Fruit fly (Drosophila melanogaster) whole organism, embryonic: ENCODE data around the gene mRpL12.

Experiments
- CG10209 ChIP-seq: fragments of 200-800 bp; sonication (Bioruptor generic); optimal IDR thresholded peaks from 3 replicates; lab custom pipeline; 2017; ENCODE audit warnings: missing biosample characterization, mild to moderate bottlenecking, missing genetic modification characterization, missing genetic modification reagents
- CG10274 ChIP-seq: fragments of 200-800 bp; sonication (Bioruptor generic); optimal IDR thresholded peaks from 3 replicates; lab custom pipeline; 2017; ENCODE audit warnings: missing biosample characterization, mild to moderate bottlenecking, missing genetic modification characterization
- CG11247 ChIP-seq: fragments of 200-800 bp; sonication (Bioruptor generic); IDR thresholded peaks from 2 replicates; pipeline ENCODE4 v1.3.6; 2022; ENCODE audit warnings: missing biosample characterization, missing genetic modification characterization
- CG11456 ChIP-seq: fragments of 200-800 bp; sonication (Bioruptor generic); IDR thresholded peaks from 3 replicates; pipeline ENCODE4 v1.3.6; 2022; ENCODE audit warnings: missing biosample characterization, missing genetic modification characterization
- CG13424 ChIP-seq: fragments of 200-800 bp; sonication (Bioruptor generic); optimal IDR thresholded peaks from 2 replicates; lab custom pipeline; 2019; ENCODE audit warnings: missing biosample characterization, mild to moderate bottlenecking, missing genetic modification characterization, moderate library complexity
- CG13894 ChIP-seq: fragments of 200-800 bp; sonication (Bioruptor generic); optimal IDR thresholded peaks from 3 replicates; lab custom pipeline; 2018; ENCODE audit warnings: missing biosample characterization, mild to moderate bottlenecking, missing genetic modification characterization, moderate library complexity
- CG14710 ChIP-seq: fragments of 200-800 bp; sonication (Bioruptor generic); optimal IDR thresholded peaks from 3 replicates; lab custom pipeline; 2019; ENCODE audit warnings: missing biosample characterization, mild to moderate bottlenecking, missing genetic modification characterization, moderate library complexity
- CG15601 ChIP-seq: fragments of 200-800 bp; sonication (Bioruptor generic); optimal IDR thresholded peaks from 3 replicates; lab custom pipeline; 2019; ENCODE audit warnings: missing biosample characterization, mild to moderate bottlenecking, missing genetic modification characterization, moderate library complexity
- CG1792 ChIP-seq: fragments of 200-800 bp; sonication (Bioruptor generic); optimal IDR thresholded peaks from 2 replicates; lab custom pipeline; 2016; ENCODE audit warnings: missing biosample characterization, missing genetic modification characterization
- CG18476 ChIP-seq: fragments of 200-800 bp; sonication (Bioruptor generic); optimal IDR thresholded peaks from 2 replicates; lab custom pipeline; 2016; ENCODE audit warnings: missing biosample characterization, mild to moderate bottlenecking, missing genetic modification characterization
- CG2129 ChIP-seq: fragments of 200-800 bp; sonication (Bioruptor generic); IDR thresholded peaks from 2 replicates; pipeline ENCODE4 v1.3.6; 2022; ENCODE audit warnings: missing biosample characterization, missing genetic modification characterization; ENCODE audit not compliant: partially characterized antibody
- CG2678 ChIP-seq: fragments of 200-800 bp; sonication (Bioruptor generic); optimal IDR thresholded peaks from 3 replicates; lab custom pipeline; 2019; ENCODE audit warnings: missing biosample characterization, mild to moderate bottlenecking, missing genetic modification characterization, moderate library complexity
- CG30020 ChIP-seq: fragments of 200-800 bp; optimal IDR thresholded peaks from 2 replicates; lab custom pipeline; 2019; ENCODE audit warnings: missing biosample characterization, mild to moderate bottlenecking, missing genetic modification characterization, moderate library complexity
- CG31441 ChIP-seq: fragments of 200-800 bp; sonication (Bioruptor generic); IDR thresholded peaks from 2 replicates; pipeline ENCODE4 v1.3.6; 2022; ENCODE audit warnings: missing biosample characterization, missing genetic modification characterization
- CG32532 ChIP-seq: fragments of 200-800 bp; sonication (Bioruptor generic); IDR thresholded peaks from 2 replicates; pipeline ENCODE4 v1.3.6; 2022; ENCODE audit warnings: missing biosample characterization, missing genetic modification characterization
- CG34224 ChIP-seq: fragments of 200-800 bp; sonication (Bioruptor generic); IDR thresholded peaks from 3 replicates; pipeline ENCODE4 v1.3.6; 2022; ENCODE audit warnings: missing biosample characterization, missing genetic modification characterization; ENCODE audit not compliant: partially characterized antibody
- CG4282 ChIP-seq: fragments of 200-800 bp; sonication (Bioruptor generic); optimal IDR thresholded peaks from 2 replicates; lab custom pipeline; 2016; ENCODE audit warnings: missing biosample characterization, missing genetic modification characterization
- CG4360 ChIP-seq: fragments of 200-800 bp; sonication (Bioruptor generic); IDR thresholded peaks from 2 replicates; pipeline ENCODE4 v1.3.6; 2022; ENCODE audit warnings: missing biosample characterization, missing genetic modification characterization
- CG6175 ChIP-seq: fragments of 200-800 bp; sonication (Bioruptor generic); IDR thresholded peaks from 3 replicates; pipeline ENCODE4 v1.3.6; 2022; ENCODE audit warnings: missing biosample characterization, missing genetic modification characterization
- CG7372 ChIP-seq: fragments of 200-800 bp; sonication (Bioruptor generic); IDR thresholded peaks from 2 replicates; pipeline ENCODE4 v1.3.6; 2022; ENCODE audit warnings: missing biosample characterization, missing genetic modification characterization
- CG7928 ChIP-seq: fragments of 200-800 bp; sonication (Bioruptor generic); optimal IDR thresholded peaks from 2 replicates; lab custom pipeline; 2017; ENCODE audit warnings: missing biosample characterization, mild to moderate bottlenecking, missing genetic modification characterization
- CG8478 ChIP-seq: fragments of >200 bp; optimal IDR thresholded peaks from 2 replicates; lab custom pipeline; 2018
- CG9797 ChIP-seq: fragments of 200-800 bp; sonication (Bioruptor generic); optimal IDR thresholded peaks from 3 replicates; lab custom pipeline; 2018; ENCODE audit warnings: missing biosample characterization, mild to moderate bottlenecking, missing genetic modification characterization
- D19B ChIP-seq: fragments of 200-800 bp; sonication (Bioruptor generic); optimal IDR thresholded peaks from 2 replicates; lab custom pipeline; 2017; ENCODE audit warnings: missing biosample characterization, mild to moderate bottlenecking, missing genetic modification characterization
- Doc2 ChIP-seq: fragments of 200-800 bp; sonication (Bioruptor generic); IDR thresholded peaks from 2 replicates; pipeline ENCODE4 v1.3.6; 2022; ENCODE audit warnings: missing biosample characterization, missing genetic modification characterization
- Gsc ChIP-seq: fragments of 200-800 bp; sonication (Bioruptor generic); IDR thresholded peaks from 2 replicates; pipeline ENCODE4 v1.3.6; 2022; ENCODE audit warnings: missing biosample characterization, missing genetic modification characterization
- H2.0 ChIP-seq: fragments of 200-800 bp; sonication (Bioruptor generic); IDR thresholded peaks from 2 replicates; pipeline ENCODE4 v1.3.6; 2022; ENCODE audit warnings: missing biosample characterization, missing genetic modification characterization
- HHEX ChIP-seq: fragments of 200-800 bp; sonication (Bioruptor generic); optimal IDR thresholded peaks from 3 replicates; lab custom pipeline; 2017; ENCODE audit warnings: missing biosample characterization, mild to moderate bottlenecking, missing genetic modification characterization, missing genetic modification reagents
- Lhr ChIP-seq: fragments of 200-800 bp; sonication (Bioruptor generic); optimal IDR thresholded peaks from 3 replicates; lab custom pipeline; 2017; ENCODE audit warnings: mild to moderate bottlenecking, missing biosample characterization, missing genetic modification reagents, missing genetic modification characterization
- Max ChIP-seq: fragments of 200-800 bp; sonication (Bioruptor generic); optimal IDR thresholded peaks from 2 replicates; lab custom pipeline; 2016; ENCODE audit warnings: missing biosample characterization, mild to moderate bottlenecking, missing genetic modification characterization
- Mes4 ChIP-seq: fragments of 200-800 bp; sonication (Bioruptor generic); optimal IDR thresholded peaks from 2 replicates; lab custom pipeline; 2016; ENCODE audit warnings: missing biosample characterization, missing genetic modification characterization
- NC2β ChIP-seq: fragments of 200-800 bp; sonication (Bioruptor generic); optimal IDR thresholded peaks from 2 replicates; lab custom pipeline; 2016; ENCODE audit warnings: missing biosample characterization, missing genetic modification characterization
- NfI ChIP-seq: fragments of 200-800 bp; sonication (Bioruptor generic); optimal IDR thresholded peaks from 3 replicates; lab custom pipeline; 2018; ENCODE audit warnings: missing biosample characterization, mild to moderate bottlenecking, missing genetic modification characterization, moderate library complexity
- PHDP ChIP-seq: fragments of 200-800 bp; sonication (Bioruptor generic); optimal IDR thresholded peaks from 3 replicates; lab custom pipeline; 2018; ENCODE audit warnings: missing biosample characterization, mild to moderate bottlenecking, missing genetic modification characterization, moderate library complexity
- Poxn ChIP-seq: fragments of 200-800 bp; sonication (Bioruptor generic); IDR thresholded peaks from 2 replicates; pipeline ENCODE4 v1.3.6; 2022; ENCODE audit warnings: missing biosample characterization, missing genetic modification characterization
- Sox100B ChIP-seq: fragments of 200-800 bp; sonication (Bioruptor generic); optimal IDR thresholded peaks from 3 replicates; lab custom pipeline; 2018; ENCODE audit warnings: missing biosample characterization, mild to moderate bottlenecking, missing genetic modification characterization
- ash1 ChIP-seq: fragments of 200-800 bp; sonication (Bioruptor generic); optimal IDR thresholded peaks from 2 replicates; lab custom pipeline; 2018; ENCODE audit warnings: missing biosample characterization, mild to moderate bottlenecking, missing genetic modification characterization
- bigmax ChIP-seq: fragments of 200-800 bp; sonication (Bioruptor generic); optimal IDR thresholded peaks from 2 replicates; lab custom pipeline; 2018; ENCODE audit warnings: missing biosample characterization, mild to moderate bottlenecking, missing genetic modification characterization
- br ChIP-seq: fragments of >200 bp; optimal IDR thresholded peaks from 2 replicates; lab custom pipeline; 2017
- dati ChIP-seq: fragments of 200-800 bp; sonication (Bioruptor generic); IDR thresholded peaks from 2 replicates; pipeline ENCODE4 v1.3.6; 2022; ENCODE audit warnings: missing biosample characterization, missing genetic modification characterization
- ems ChIP-seq: fragments of 200-800 bp; sonication (Bioruptor generic); optimal IDR thresholded peaks from 3 replicates; lab custom pipeline; 2016; ENCODE audit warnings: missing biosample characterization, missing genetic modification characterization
- fd102C ChIP-seq: fragments of 200-800 bp; sonication (Bioruptor generic); optimal IDR thresholded peaks from 2 replicates; lab custom pipeline; 2018; ENCODE audit warnings: missing biosample characterization, mild to moderate bottlenecking, missing genetic modification characterization, moderate library complexity
- hth ChIP-seq: fragments of >200 bp; optimal IDR thresholded peaks from 2 replicates; lab custom pipeline; 2017; ENCODE audit warnings: inconsistent platforms
- peb ChIP-seq: fragments of 200-800 bp; sonication (Bioruptor generic); IDR thresholded peaks from 2 replicates; pipeline ENCODE4 v1.3.6; 2022; ENCODE audit warnings: missing biosample characterization, missing genetic modification characterization
- sd ChIP-seq: fragments of 200-800 bp; sonication (Bioruptor generic); optimal IDR thresholded peaks from 3 replicates; lab custom pipeline; 2018; ENCODE audit warnings: missing biosample characterization, mild to moderate bottlenecking, missing genetic modification characterization, moderate library complexity
- sens ChIP-seq: fragments of 200-800 bp; sonication (Bioruptor generic); peaks from one replicate; lab custom pipeline; 2016; ENCODE audit warnings: missing biosample characterization, missing genetic modification characterization
- sna ChIP-seq: fragments of 200-800 bp; sonication (Bioruptor generic); IDR thresholded peaks from 2 replicates; pipeline ENCODE4 v1.3.6; 2022; ENCODE audit warnings: missing biosample characterization, missing genetic modification characterization; ENCODE audit not compliant: partially characterized antibody
- tin ChIP-seq: fragments of 200-800 bp; sonication (Bioruptor generic); optimal IDR thresholded peaks from 3 replicates; lab custom pipeline; 2016; ENCODE audit warnings: missing biosample characterization, missing genetic modification characterization
- tio ChIP-seq: fragments of 200-800 bp; sonication (Bioruptor generic); optimal IDR thresholded peaks from 2 replicates; lab custom pipeline; 2017; ENCODE audit warnings: missing biosample characterization, missing genetic modification characterization, inconsistent platforms
- usp ChIP-seq: fragments of >200 bp; optimal IDR thresholded peaks from 2 replicates; lab custom pipeline; 2017; ENCODE audit warnings: missing biosample characterization, missing genetic modification characterization
- wdn ChIP-seq: fragments of 200-800 bp; sonication (Bioruptor generic); IDR thresholded peaks from 2 replicates; pipeline ENCODE4 v1.3.6; 2022; ENCODE audit warnings: missing biosample characterization, missing genetic modification characterization
- z ChIP-seq: fragments of 200-800 bp; sonication (Bioruptor generic); IDR thresholded peaks from 3 replicates; pipeline ENCODE4 v1.3.6; 2022; ENCODE audit warnings: missing biosample characterization, missing genetic modification characterization

Gene mRpL12

DNA sequence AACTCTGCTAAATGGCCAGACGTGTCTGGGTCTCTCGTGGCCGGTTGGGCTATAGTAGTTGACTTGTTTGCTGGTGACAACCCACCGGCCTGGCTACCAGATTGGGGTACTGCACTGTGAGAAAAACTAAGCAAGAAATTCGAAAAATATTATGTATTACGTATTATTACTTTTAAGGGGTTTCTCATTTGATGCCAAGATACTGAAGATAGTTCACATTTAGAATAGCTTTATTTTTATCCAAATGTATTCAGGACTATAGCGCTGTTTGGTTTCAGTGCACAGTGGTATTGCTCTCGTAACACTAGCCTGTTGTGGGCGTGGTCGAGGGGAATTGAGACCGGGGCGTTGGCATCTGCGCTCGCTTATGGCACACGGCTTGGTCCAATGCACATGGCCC, 35.9 kb upstream of the mRpL12 start (continued):
- TF ChIP-seq ash1: no peak
- no peak for TF ChIP-seq CG4282 (GFP tag; lab: Kevin White, UChicago)
- TF ChIP-seq D19B: no peak
- peak; percentile 41 for TF ChIP-seq CG7928
- TF ChIP-seq CG15601: peak; percentile 6
- no peak for TF ChIP-seq br (lab: Kevin White, UChicago)
- peak; percentile 60 for TF ChIP-seq CG2678 (tag; lab: Kevin White, UChicago)
- no peak for TF ChIP-seq CG6175 (GFP tag; lab: Robert Waterston, UW)
- TF ChIP-seq Lhr (GFP tag; lab: Kevin White, UChicago): no peak
- peak; percentile 60 for TF ChIP-seq CG10209 (GFP tag; lab: Kevin White, UChicago)
- peak; percentile 46 for TF ChIP-seq tio (GFP tag; lab: Kevin White, UChicago)
- TF ChIP-seq CG7372: peak; percentile 27; the same call in 1 of the 2 replicates
- TF ChIP-seq Sox100B (GFP tag; lab: Kevin White, UChicago): peak; percentile 73
- no peak; the same call in 1 of the 2 replicates for TF ChIP-seq CG32532 (GFP tag; lab: Robert Waterston, UW)
- TF ChIP-seq usp (GFP tag; lab: Kevin White, UChicago): no peak
- peak; percentile 37 for TF ChIP-seq CG18476
- peak; percentile 42; the same call in 1 of the 2 replicates for TF ChIP-seq peb (GFP tag; lab: Robert Waterston, UW)
- peak; percentile 54 for TF ChIP-seq CG1792 (GFP tag; lab: Kevin White, UChicago)
- TF ChIP-seq Poxn (GFP tag; lab: Robert Waterston, UW): no peak
- peak; percentile 73 for TF ChIP-seq PHDP (tag; lab: Kevin White, UChicago)
- TF ChIP-seq sens: peak; percentile 93
- peak; percentile 78 for TF ChIP-seq CG31441 (GFP tag; lab: Robert Waterston, UW)
- TF ChIP-seq Doc2 (GFP tag; lab: Robert Waterston, UW): no peak
- no peak for TF ChIP-seq CG9797 (GFP tag; lab: Kevin White, UChicago)
- no peak for TF ChIP-seq CG8478 (lab: Kevin White, UChicago)
- no peak for TF ChIP-seq z
- no peak for TF ChIP-seq sna (GFP tag; lab: Robert Waterston, UW)
- peak; percentile 69 for TF ChIP-seq tin (GFP tag; lab: Kevin White, UChicago)
- peak; percentile 68; the same call in 1 of the 3 replicates for TF ChIP-seq CG11456 (GFP tag; lab: Robert Waterston, UW)
- peak; percentile 60 for TF ChIP-seq ems (GFP tag; lab: Kevin White, UChicago)
- TF ChIP-seq CG11247 (GFP tag; lab: Robert Waterston, UW): peak; percentile 52
- no peak for TF ChIP-seq CG30020 (tag; lab: Kevin White, UChicago)
- TF ChIP-seq CG10274 (GFP tag; lab: Kevin White, UChicago): peak; percentile 45
- TF ChIP-seq HHEX (GFP tag; lab: Kevin White, UChicago): peak; percentile 71
- TF ChIP-seq NfI (GFP tag; lab: Kevin White, UChicago): peak; percentile 44
- peak; percentile 72 for TF ChIP-seq CG13424
- TF ChIP-seq Gsc (GFP tag; lab: Robert Waterston, UW): no peak
- TF ChIP-seq bigmax: no peak
- TF ChIP-seq Max (GFP tag; lab: Kevin White, UChicago): peak; percentile 40
- peak; percentile 26 for TF ChIP-seq NC2β (GFP tag; lab: Kevin White, UChicago)
- TF ChIP-seq fd102C (GFP tag; lab: Kevin White, UChicago): no peak
- peak; percentile 26 for TF ChIP-seq CG13894
- TF ChIP-seq wdn: peak; percentile 62; the same call in 1 of the 2 replicates
- peak; percentile 44 for TF ChIP-seq H2.0 (GFP tag; lab: Robert Waterston, UW)
- no peak for TF ChIP-seq hth (lab: Kevin White, UChicago)
- no peak; the same call in 1 of the 2 replicates for TF ChIP-seq CG4360 (GFP tag; lab: Robert Waterston, UW)
- no peak; the same call in 1 of the 2 replicates for TF ChIP-seq dati
- peak; percentile 27 for TF ChIP-seq CG14710
- TF ChIP-seq Mes4 (GFP tag; lab: Kevin White, UChicago): peak; percentile 49
- no peak for TF ChIP-seq CG34224
- TF ChIP-seq sd (tag; lab: Kevin White, UChicago): peak; percentile 21
- no peak for TF ChIP-seq CG2129 (GFP tag; lab: Robert Waterston, UW)
